Fruit fly (Drosophila melanogaster) whole organism, embryonic: ENCODE results near the gene PPP4R2r.
A peak's percentile ranks its signal among the peaks of the same experiment; 100 is the strongest.

Experiments used
- Abd-B ChIP-seq: fragments of 200-800 bp; sonication (Bioruptor generic); optimal IDR thresholded peaks from 2 replicates; lab custom pipeline; 2018; ENCODE audit warnings: missing biosample characterization, mild to moderate bottlenecking, missing genetic modification characterization, moderate library complexity
- Adf1 ChIP-seq: fragments of 200-800 bp; sonication (Bioruptor generic); IDR thresholded peaks from 2 replicates; pipeline ENCODE4 v1.3.6; 2022; ENCODE audit warnings: missing biosample characterization, missing genetic modification characterization
- Blimp-1 ChIP-seq: fragments of 200-800 bp; sonication (Bioruptor generic); optimal IDR thresholded peaks from 3 replicates; lab custom pipeline; 2018; ENCODE audit warnings: missing biosample characterization, missing genetic modification characterization, mild to moderate bottlenecking, moderate library complexity, missing genetic modification reagents
- CG1024 ChIP-seq: fragments of 200-800 bp; sonication (Bioruptor generic); IDR thresholded peaks from 2 replicates; pipeline ENCODE4 v1.3.6; 2022; ENCODE audit warnings: missing biosample characterization, missing genetic modification characterization
- CG10959 ChIP-seq: fragments of 200-800 bp; sonication (Bioruptor generic); IDR thresholded peaks from 2 replicates; pipeline ENCODE4 v1.3.6; 2022; ENCODE audit warnings: missing biosample characterization, missing genetic modification characterization
- CG11560 ChIP-seq: fragments of 200-800 bp; sonication (Bioruptor generic); IDR thresholded peaks from 3 replicates; pipeline ENCODE4 v1.3.6; 2022; ENCODE audit warnings: missing biosample characterization, missing genetic modification characterization
- CG12744 ChIP-seq: fragments of 200-800 bp; sonication (Bioruptor generic); optimal IDR thresholded peaks from 2 replicates; lab custom pipeline; 2016; ENCODE audit warnings: missing biosample characterization, missing genetic modification characterization
- CG12942 ChIP-seq: fragments of 200-800 bp; sonication (Bioruptor generic); optimal IDR thresholded peaks from 3 replicates; lab custom pipeline; 2016; ENCODE audit warnings: missing biosample characterization, missing genetic modification characterization
- CG15269 ChIP-seq: fragments of 200-800 bp; sonication (Bioruptor generic); optimal IDR thresholded peaks from 2 replicates; lab custom pipeline; 2018; ENCODE audit warnings: missing biosample characterization, mild to moderate bottlenecking, missing genetic modification characterization, moderate library complexity
- CG15601 ChIP-seq: fragments of 200-800 bp; sonication (Bioruptor generic); optimal IDR thresholded peaks from 3 replicates; lab custom pipeline; 2019; ENCODE audit warnings: missing biosample characterization, mild to moderate bottlenecking, missing genetic modification characterization, moderate library complexity
- CG17359 ChIP-seq: fragments of 200-800 bp; sonication (Bioruptor generic); optimal IDR thresholded peaks from 3 replicates; lab custom pipeline; 2018; ENCODE audit warnings: missing biosample characterization, mild to moderate bottlenecking, missing genetic modification characterization, moderate library complexity
- CG2202 ChIP-seq: fragments of 200-800 bp; sonication (Bioruptor generic); optimal IDR thresholded peaks from 2 replicates; lab custom pipeline; 2018; ENCODE audit warnings: missing biosample characterization, mild to moderate bottlenecking, missing genetic modification characterization
- CG30020 ChIP-seq: fragments of 200-800 bp; optimal IDR thresholded peaks from 2 replicates; lab custom pipeline; 2019; ENCODE audit warnings: missing biosample characterization, mild to moderate bottlenecking, missing genetic modification characterization, moderate library complexity
- CG31441 ChIP-seq: fragments of 200-800 bp; sonication (Bioruptor generic); IDR thresholded peaks from 2 replicates; pipeline ENCODE4 v1.3.6; 2022; ENCODE audit warnings: missing biosample characterization, missing genetic modification characterization
- CG32767 ChIP-seq: fragments of 200-800 bp; sonication (Bioruptor generic); IDR thresholded peaks from 2 replicates; pipeline ENCODE4 v1.3.6; 2022; ENCODE audit warnings: missing biosample characterization, missing genetic modification characterization
- CG7556 ChIP-seq: fragments of 200-800 bp; sonication (Bioruptor generic); optimal IDR thresholded peaks from 2 replicates; lab custom pipeline; 2017; ENCODE audit warnings: missing biosample characterization, mild to moderate bottlenecking, missing genetic modification characterization
- CG8281 ChIP-seq: fragments of 200-800 bp; sonication (Bioruptor generic); optimal IDR thresholded peaks from 2 replicates; lab custom pipeline; 2018; ENCODE audit warnings: missing biosample characterization, mild to moderate bottlenecking, missing genetic modification characterization, moderate library complexity
- CG8924 ChIP-seq: fragments of 200-800 bp; optimal IDR thresholded peaks from 3 replicates; lab custom pipeline; 2019; ENCODE audit warnings: missing biosample characterization, mild to moderate bottlenecking, missing genetic modification characterization, moderate library complexity
- CG9609 ChIP-seq: fragments of 200-800 bp; sonication (Bioruptor generic); optimal IDR thresholded peaks from 3 replicates; lab custom pipeline; 2016; ENCODE audit warnings: missing biosample characterization, missing genetic modification characterization
- D19B ChIP-seq: fragments of 200-800 bp; sonication (Bioruptor generic); optimal IDR thresholded peaks from 2 replicates; lab custom pipeline; 2017; ENCODE audit warnings: missing biosample characterization, mild to moderate bottlenecking, missing genetic modification characterization
- Dp ChIP-seq: fragments of 200-800 bp; sonication (Bioruptor generic); optimal IDR thresholded peaks from 2 replicates; lab custom pipeline; 2018; ENCODE audit warnings: missing biosample characterization, mild to moderate bottlenecking, missing genetic modification characterization, moderate library complexity
- Eip74EF ChIP-seq, 2 experiments: fragments of 200-800 bp in 1 of 2; fragments of >200 bp in 1 of 2; sonication (Bioruptor generic) in 1 of 2; optimal IDR thresholded peaks; 2 replicates each; lab custom pipeline; 2017 to 2019; ENCODE audit warnings: missing biosample characterization in 2 of 2, missing genetic modification characterization in 2 of 2, mild to moderate bottlenecking in 1 of 2, moderate library complexity in 1 of 2
- Gug ChIP-seq: fragments of 200-800 bp; sonication (Bioruptor generic); IDR thresholded peaks from 4 replicates; pipeline ENCODE4 v1.3.6; 2022; ENCODE audit warnings: missing biosample characterization, missing genetic modification characterization
- H15 ChIP-seq: fragments of 200-800 bp; sonication (Bioruptor generic); IDR thresholded peaks from 3 replicates; pipeline ENCODE4 v1.3.6; 2022; ENCODE audit warnings: missing biosample characterization, missing genetic modification characterization
- HLH3B ChIP-seq: fragments of 200-800 bp; sonication (Bioruptor generic); IDR thresholded peaks from 2 replicates; pipeline ENCODE4 v1.3.6; 2022; ENCODE audit warnings: missing biosample characterization, missing genetic modification characterization
- Hr51 ChIP-seq, 2 experiments: fragments of 200-800 bp; sonication (Bioruptor generic); optimal IDR thresholded peaks; 2 replicates in 1 of 2; 3 replicates in 1 of 2; lab custom pipeline; 2016 to 2018; ENCODE audit warnings: missing biosample characterization in 2 of 2, missing genetic modification characterization in 2 of 2, mild to moderate bottlenecking in 1 of 2, moderate library complexity in 1 of 2
- Hsf ChIP-seq: fragments of 200-800 bp; sonication (Bioruptor generic); optimal IDR thresholded peaks from 3 replicates; lab custom pipeline; 2016; ENCODE audit warnings: missing biosample characterization, missing genetic modification characterization
- Nf-YB ChIP-seq: fragments of 200-800 bp; sonication (Bioruptor generic); optimal IDR thresholded peaks from 3 replicates; lab custom pipeline; 2019; ENCODE audit warnings: missing biosample characterization, mild to moderate bottlenecking, missing genetic modification characterization, moderate library complexity
- NfI ChIP-seq: fragments of 200-800 bp; sonication (Bioruptor generic); optimal IDR thresholded peaks from 3 replicates; lab custom pipeline; 2018; ENCODE audit warnings: missing biosample characterization, mild to moderate bottlenecking, missing genetic modification characterization, moderate library complexity
- Oli ChIP-seq: fragments of 200-800 bp; sonication (Bioruptor generic); optimal IDR thresholded peaks from 2 replicates; lab custom pipeline; 2018; ENCODE audit warnings: missing biosample characterization, mild to moderate bottlenecking, missing genetic modification characterization, moderate library complexity
- Xrp1 ChIP-seq: fragments of 200-800 bp; sonication (Bioruptor generic); IDR thresholded peaks from 2 replicates; pipeline ENCODE4 v1.3.6; 2022; ENCODE audit warnings: missing biosample characterization, missing genetic modification characterization
- aop ChIP-seq: fragments of 200-800 bp; sonication (Bioruptor generic); IDR thresholded peaks from 2 replicates; pipeline ENCODE4 v1.3.6; 2022; ENCODE audit warnings: missing biosample characterization, missing genetic modification characterization
- az2 ChIP-seq: fragments of 200-800 bp; sonication (Bioruptor generic); optimal IDR thresholded peaks from 3 replicates; lab custom pipeline; 2016; ENCODE audit warnings: missing biosample characterization, missing genetic modification characterization
- btn ChIP-seq: fragments of 200-800 bp; sonication (Bioruptor generic); optimal IDR thresholded peaks from 2 replicates; lab custom pipeline; 2016; ENCODE audit warnings: missing biosample characterization, missing genetic modification characterization
- cas ChIP-seq: fragments of 200-800 bp; sonication (Bioruptor generic); IDR thresholded peaks from 2 replicates; pipeline ENCODE4 v1.3.6; 2022; ENCODE audit warnings: missing biosample characterization, missing genetic modification characterization
- cwo ChIP-seq: fragments of 200-800 bp; sonication (Bioruptor generic); optimal IDR thresholded peaks from 3 replicates; lab custom pipeline; 2017; ENCODE audit warnings: missing biosample characterization, missing genetic modification characterization, mild to moderate bottlenecking, moderate library complexity, missing genetic modification reagents
- dimm ChIP-seq: fragments of 200-800 bp; sonication (Bioruptor generic); IDR thresholded peaks from 2 replicates; pipeline ENCODE4 v1.3.6; 2022; ENCODE audit warnings: missing biosample characterization, missing genetic modification characterization
- dpn ChIP-seq, 2 experiments: fragments of 200-800 bp; sonication (Bioruptor generic); optimal IDR thresholded peaks; 3 replicates each; lab custom pipeline; 2016; ENCODE audit warnings: missing biosample characterization in 2 of 2, missing genetic modification characterization in 2 of 2
- gcm2 ChIP-seq: fragments of 200-800 bp; sonication (Bioruptor generic); optimal IDR thresholded peaks from 2 replicates; lab custom pipeline; 2016; ENCODE audit warnings: missing biosample characterization, missing genetic modification characterization
- kay ChIP-seq: fragments of 200-800 bp; sonication (Bioruptor generic); optimal IDR thresholded peaks from 2 replicates; lab custom pipeline; 2016; ENCODE audit warnings: missing biosample characterization, missing genetic modification characterization
- luna ChIP-seq: fragments of 200-800 bp; sonication (Bioruptor generic); optimal IDR thresholded peaks from 2 replicates; lab custom pipeline; 2016; ENCODE audit warnings: missing biosample characterization, missing genetic modification characterization
- org-1 ChIP-seq: fragments of 200-800 bp; sonication (Bioruptor generic); optimal IDR thresholded peaks from 2 replicates; lab custom pipeline; 2017; ENCODE audit warnings: missing biosample characterization, missing genetic modification characterization
- pan ChIP-seq, 4 experiments: fragments of >200 bp in 3 of 4; fragments of 200-800 bp in 1 of 4; sonication (Bioruptor generic) in 1 of 4; optimal IDR thresholded peaks in 3 of 4; IDR thresholded peaks in 1 of 4; 2 replicates each; pipeline versions ENCODE4 v1.3.6 to Lab custom; 2017 to 2022; ENCODE audit warnings: missing biosample characterization in 2 of 4, missing genetic modification characterization in 2 of 4, mixed read lengths in 1 of 4
- pnt ChIP-seq: fragments of 200-800 bp; sonication (Bioruptor generic); optimal IDR thresholded peaks from 3 replicates; lab custom pipeline; 2016; ENCODE audit warnings: missing biosample characterization, missing genetic modification characterization
- ro ChIP-seq: fragments of 200-800 bp; sonication (Bioruptor generic); IDR thresholded peaks from 2 replicates; pipeline ENCODE4 v1.3.6; 2022; ENCODE audit warnings: missing biosample characterization, missing genetic modification characterization
- sens-2 ChIP-seq: fragments of 200-800 bp; sonication (Bioruptor generic); IDR thresholded peaks from 2 replicates; pipeline ENCODE4 v1.3.6; 2022; ENCODE audit warnings: missing biosample characterization, missing genetic modification characterization
- sim ChIP-seq: fragments of 200-800 bp; sonication (Bioruptor generic); IDR thresholded peaks from 2 replicates; pipeline ENCODE4 v1.3.6; 2022; ENCODE audit warnings: missing biosample characterization, missing genetic modification characterization
- wdn ChIP-seq: fragments of 200-800 bp; sonication (Bioruptor generic); IDR thresholded peaks from 2 replicates; pipeline ENCODE4 v1.3.6; 2022; ENCODE audit warnings: missing biosample characterization, missing genetic modification characterization
- wek ChIP-seq: fragments of 200-800 bp; sonication (Bioruptor generic); optimal IDR thresholded peaks from 3 replicates; lab custom pipeline; 2018; ENCODE audit warnings: missing biosample characterization, mild to moderate bottlenecking, missing genetic modification characterization, moderate library complexity

Gene PPP4R2r

dm6 chrX:10515323-10515853 lies 36.8 kb downstream of the PPP4R2r start (continued):
- TF ChIP-seq CG12744 (GFP tag; lab: Kevin White, UChicago) (no peak), Abd-B (GFP tag; lab: Kevin White, UChicago) (peak; percentile 68), pan (optimal IDR thresholded peaks at IDR 0.05; lab: Kevin White, UChicago) (no peak), pan (GFP tag; optimal IDR thresholded peaks at IDR 0.05 in 1 of 2, IDR thresholded peaks at IDR 0.05 in 1 of 2) (peak in 1 of 2 experiments; percentile 66), Dp (GFP tag; lab: Kevin White, UChicago) (no peak), Gug (peak; percentile 52; the same call in 2 of the 4 replicates), CG1024 (GFP tag; lab: Robert Waterston, UW) (peak; percentile 58), CG12942 (GFP tag; lab: Kevin White, UChicago) (peak; percentile 37), sim (GFP tag; lab: Robert Waterston, UW) (0 out of 2 replicates have a peak, but pooled peaks have one; percentile 9), HLH3B (GFP tag; lab: Robert Waterston, UW) (no peak), CG15269 (tag; lab: Kevin White, UChicago) (no peak), dimm (no peak), cas (GFP tag; lab: Robert Waterston, UW) (no peak), NfI (GFP tag; lab: Kevin White, UChicago) (no peak), CG10959 (GFP tag; lab: Robert Waterston, UW) (peak; percentile 74), CG15601 (tag; lab: Kevin White, UChicago) (peak; percentile 29), CG9609 (GFP tag; lab: Kevin White, UChicago) (peak; percentile 29), CG31441 (GFP tag; lab: Robert Waterston, UW) (peak; percentile 65), CG8924 (tag; lab: Kevin White, UChicago) (peak; percentile 62), Adf1 (GFP tag; lab: Robert Waterston, UW) (no peak), sens-2 (GFP tag; lab: Robert Waterston, UW) (peak; percentile 68), org-1 (GFP tag; lab: Kevin White, UChicago) (peak; percentile 36), Eip74EF (GFP tag; optimal IDR thresholded peaks at IDR 0.05; lab: Kevin White, UChicago) (no peak), wdn (GFP tag; lab: Robert Waterston, UW) (no peak), cwo (peak; percentile 18), CG32767 (GFP tag; lab: Robert Waterston, UW) (no peak), CG2202 (tag; lab: Kevin White, UChicago) (peak; percentile 51), Hsf (peak; percentile 33), Hr51 (GFP tag; optimal IDR thresholded peaks at IDR 0.05; lab: Kevin White, UChicago) (peak in 1 of 2 experiments; percentile 17), pnt (GFP tag; lab: Kevin White, UChicago) (peak; percentile 70), CG11560 (tag; lab: Robert Waterston, UW) (no peak), CG30020 (tag; lab: Kevin White, UChicago) (peak; percentile 5), wek (GFP tag; lab: Kevin White, UChicago) (no peak), kay (GFP tag; lab: Kevin White, UChicago) (no peak), Xrp1 (peak; percentile 87), CG17359 (tag; lab: Kevin White, UChicago) (peak; percentile 35), Nf-YB (GFP tag; lab: Kevin White, UChicago) (peak; percentile 3), D19B (GFP tag; lab: Kevin White, UChicago) (no peak), gcm2 (GFP tag; lab: Kevin White, UChicago) (no peak), Oli (tag; lab: Kevin White, UChicago) (peak; percentile 26), az2 (peak; percentile 55), Blimp-1 (peak; percentile 59), ro (no peak), btn (GFP tag; lab: Kevin White, UChicago) (peak; percentile 24), CG7556 (GFP tag; lab: Kevin White, UChicago) (peak; percentile 40), CG8281 (peak; percentile 29), aop (GFP tag; lab: Robert Waterston, UW) (0 out of 2 replicates have a peak, but pooled peaks have one; percentile 11), dpn (GFP tag; optimal IDR thresholded peaks at IDR 0.05; lab: Kevin White, UChicago) (peak; percentile 11 to 25), luna (no peak), H15 (GFP tag; lab: Robert Waterston, UW) (peak; percentile 34; the same call in 1 of the 3 replicates)
